Fruit fly (Drosophila melanogaster): ENCODE data around the gene Flad2.

Flad2 gene

dm6 chr2L:13373435-13374242 is 38.7 kb upstream of the Flad2 start, which contains the start of the genes Bdp1 and CG6565 (continued):
- TF ChIP-seq CG30431 (GFP tag; optimal IDR thresholded peaks at IDR 0.05) (peak; percentile 98), CG4360 (GFP tag; IDR thresholded peaks at IDR 0.05) (peak; percentile 48; the same call in 1 of the 2 replicates), hb (GFP tag; IDR thresholded peaks at IDR 0.05; ENCODE audit: partially characterized antibody) (no peak), Abd-B (GFP tag; optimal IDR thresholded peaks at IDR 0.05) (peak; percentile 99), CG12659 (GFP tag; optimal IDR thresholded peaks at IDR 0.05) (peak; percentile 98), Tbp (GFP tag; optimal IDR thresholded peaks at IDR 0.05) (no peak), Oaz (GFP tag; IDR thresholded peaks at IDR 0.05) (peak; percentile 86), luna (GFP tag; optimal IDR thresholded peaks at IDR 0.05) (peak; percentile 97), BEAF-32 (GFP tag; optimal IDR thresholded peaks at IDR 0.05) (peak; percentile 70), Usf (GFP tag; optimal IDR thresholded peaks at IDR 0.05) (peak; percentile 97), knrl (GFP tag; IDR thresholded peaks at IDR 0.05; ENCODE audit: partially characterized antibody) (peak; percentile 63), CG7987 (GFP tag; optimal IDR thresholded peaks at IDR 0.05) (peak; percentile 85), repo (GFP tag; optimal IDR thresholded peaks at IDR 0.05) (peak; percentile 96), Elba2 (GFP tag; optimal IDR thresholded peaks at IDR 0.05) (peak; percentile 92), Hsf (GFP tag; optimal IDR thresholded peaks at IDR 0.05) (peak; percentile 99), hkb (optimal IDR thresholded peaks at IDR 0.05) (peak; percentile 91), hkb (GFP tag; IDR thresholded peaks at IDR 0.05) (peak; percentile 93), CG17612 (GFP tag; IDR thresholded peaks at IDR 0.05) (peak; percentile 88), grau (tag; optimal IDR thresholded peaks at IDR 0.05) (peak; percentile 95), CG9876 (GFP tag; optimal IDR thresholded peaks at IDR 0.05) (peak; percentile 97), HHEX (GFP tag; optimal IDR thresholded peaks at IDR 0.05) (peak; percentile 97), CG10979 (tag; optimal IDR thresholded peaks at IDR 0.05) (peak; percentile 94), CG8281 (tag; optimal IDR thresholded peaks at IDR 0.05) (peak; percentile 86), cg (GFP tag; optimal IDR thresholded peaks at IDR 0.05) (no peak), Sry-δ (GFP tag; optimal IDR thresholded peaks at IDR 0.05) (peak; percentile 85), Ets65A (GFP tag) (peak; percentile 100), eyg (GFP tag; optimal IDR thresholded peaks at IDR 0.05) (peak; percentile 95), CG1529 (GFP tag; optimal IDR thresholded peaks at IDR 0.05) (peak; percentile 95), seq (GFP tag; IDR thresholded peaks at IDR 0.05) (peak; percentile 93), jumu (GFP tag; optimal IDR thresholded peaks at IDR 0.05) (peak; percentile 99), dati (GFP tag; IDR thresholded peaks at IDR 0.05) (peak; percentile 60), z (GFP tag; IDR thresholded peaks at IDR 0.05) (0 out of 3 replicates have a peak, but pooled peaks have one; percentile 34), sim (GFP tag; IDR thresholded peaks at IDR 0.05) (peak; percentile 78), Hand (GFP tag; optimal IDR thresholded peaks at IDR 0.05) (peak; percentile 80), CG6765 (GFP tag; optimal IDR thresholded peaks at IDR 0.05) (peak; percentile 85), CG32767 (GFP tag; IDR thresholded peaks at IDR 0.05) (peak; percentile 88), mirr (GFP tag; optimal IDR thresholded peaks at IDR 0.05) (peak; percentile 70), B-H2 (GFP tag; optimal IDR thresholded peaks at IDR 0.05) (peak; percentile 95), CG14050 (GFP tag; IDR thresholded peaks at IDR 0.05) (peak; percentile 92), CG17186 (GFP tag; optimal IDR thresholded peaks at IDR 0.05) (peak; percentile 86), Meics (GFP tag; optimal IDR thresholded peaks at IDR 0.05) (peak; percentile 96), CG15011 (GFP tag; optimal IDR thresholded peaks at IDR 0.05) (peak; percentile 94), CG8924 (tag; optimal IDR thresholded peaks at IDR 0.05) (peak; percentile 95), CG12942 (GFP tag; optimal IDR thresholded peaks at IDR 0.05) (peak; percentile 98), toy (GFP tag; IDR thresholded peaks at IDR 0.05) (peak; percentile 78), NC2β (GFP tag; optimal IDR thresholded peaks at IDR 0.05) (peak; percentile 97), CG10147 (GFP tag; optimal IDR thresholded peaks at IDR 0.05) (peak; percentile 93), lbe (GFP tag; optimal IDR thresholded peaks at IDR 0.05) (peak; percentile 91), CG14441 (GFP tag; IDR thresholded peaks at IDR 0.05) (peak; percentile 95), CG1603 (tag; optimal IDR thresholded peaks at IDR 0.05) (peak; percentile 67)

Measured in whole organism, embryonic.